Fruit fly (Drosophila melanogaster) whole organism, prepupa: ENCODE measurements around the gene HGTX.

ENCODE experiments used
- CG10669 ChIP-seq: fragments of 200-800 bp; sonication (Bioruptor generic); optimal IDR thresholded peaks from 3 replicates; lab custom pipeline; 2018; ENCODE audit warnings: missing biosample characterization, mild to moderate bottlenecking, missing genetic modification characterization, moderate library complexity
- CG31627 ChIP-seq: fragments of 200-800 bp; sonication (Bioruptor generic); optimal IDR thresholded peaks from 3 replicates; lab custom pipeline; 2016; ENCODE audit warnings: missing biosample characterization, missing genetic modification characterization
- CG6792 ChIP-seq: fragments of 200-800 bp; sonication (Bioruptor generic); optimal IDR thresholded peaks from 3 replicates; lab custom pipeline; 2016; ENCODE audit warnings: missing biosample characterization, missing genetic modification characterization
- Eip93F ChIP-seq: fragments of 200-800 bp; sonication (Bioruptor generic); optimal IDR thresholded peaks from 2 replicates; lab custom pipeline; 2016; ENCODE audit warnings: missing biosample characterization, mild to moderate bottlenecking, missing genetic modification characterization
- Sox15 ChIP-seq: fragments of 200-800 bp; sonication (Bioruptor generic); optimal IDR thresholded peaks from 3 replicates; lab custom pipeline; 2016; ENCODE audit warnings: missing biosample characterization, missing genetic modification characterization
- cyc ChIP-seq: fragments of 200-800 bp; sonication (Bioruptor generic); optimal IDR thresholded peaks from 3 replicates; lab custom pipeline; 2016; ENCODE audit warnings: missing biosample characterization, missing genetic modification characterization
- esn ChIP-seq: fragments of 200-800 bp; sonication (Bioruptor generic); optimal IDR thresholded peaks from 2 replicates; lab custom pipeline; 2016; ENCODE audit warnings: missing biosample characterization, mild to moderate bottlenecking, missing genetic modification characterization, moderate library complexity
- salr ChIP-seq, 2 experiments: fragments of 200-800 bp; sonication (Bioruptor generic); optimal IDR thresholded peaks; 3 replicates each; lab custom pipeline; 2016 to 2018; ENCODE audit warnings: missing biosample characterization in 2 of 2, missing genetic modification characterization in 2 of 2, mild to moderate bottlenecking in 1 of 2
- topi ChIP-seq: fragments of 200-800 bp; sonication (Bioruptor generic); optimal IDR thresholded peaks from 3 replicates; lab custom pipeline; 2016; ENCODE audit warnings: missing biosample characterization, missing genetic modification characterization

dm6 chr3L:14565134-14565587 is 34.2 kb downstream of the HGTX start:
- TF ChIP-seq Eip93F (GFP tag; lab: Kevin White, UChicago): no peak
- TF ChIP-seq CG10669: no peak
- TF ChIP-seq salr (GFP tag; optimal IDR thresholded peaks at IDR 0.05; lab: Kevin White, UChicago): no peak
- no peak for TF ChIP-seq cyc (GFP tag; lab: Kevin White, UChicago)
- TF ChIP-seq CG31627 (GFP tag; lab: Kevin White, UChicago): no peak
- no peak for TF ChIP-seq topi (GFP tag; lab: Kevin White, UChicago)
- no peak for TF ChIP-seq esn (GFP tag; lab: Kevin White, UChicago)
- TF ChIP-seq CG6792 (GFP tag; lab: Kevin White, UChicago): no peak
- TF ChIP-seq Sox15 (GFP tag; lab: Kevin White, UChicago): no peak
